Fruit fly (Drosophila melanogaster) S2 (cell line): Measurements from ENCODE around the gene CG42747.

Experiments
- CG8478 ChIP-seq: fragments of >200 bp; optimal IDR thresholded peaks from 2 replicates; lab custom pipeline; 2018
- CTCF ChIP-seq, 2 experiments: fragments of >200 bp; optimal IDR thresholded peaks; 2 replicates each; lab custom pipeline; 2018

Gene CG42747

DNA sequence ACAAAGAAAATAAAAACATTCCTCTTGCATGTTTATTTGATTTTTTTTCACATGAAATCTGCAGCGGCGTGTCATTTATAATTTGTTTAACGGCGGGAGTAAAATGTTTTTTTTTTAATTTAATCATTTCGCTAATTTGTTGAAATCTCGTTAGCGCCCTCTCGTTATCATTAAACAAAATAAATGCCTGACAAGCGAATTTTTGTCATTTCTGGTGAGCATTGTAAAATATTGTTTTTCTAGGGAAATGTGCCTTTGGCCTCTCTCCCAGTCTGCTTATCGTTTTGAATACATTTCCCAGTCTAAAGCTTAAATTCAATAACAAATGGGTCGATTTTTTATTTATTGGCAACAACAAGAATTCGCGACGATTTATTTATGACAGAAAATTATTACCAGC, 111.9 kb downstream of the CG42747 start:
- no peak for TF ChIP-seq CG8478 (lab: Kevin White, UChicago)
- TF ChIP-seq CTCF (optimal IDR thresholded peaks at IDR 0.05; lab: Kevin White, UChicago) = no peak

DNA sequence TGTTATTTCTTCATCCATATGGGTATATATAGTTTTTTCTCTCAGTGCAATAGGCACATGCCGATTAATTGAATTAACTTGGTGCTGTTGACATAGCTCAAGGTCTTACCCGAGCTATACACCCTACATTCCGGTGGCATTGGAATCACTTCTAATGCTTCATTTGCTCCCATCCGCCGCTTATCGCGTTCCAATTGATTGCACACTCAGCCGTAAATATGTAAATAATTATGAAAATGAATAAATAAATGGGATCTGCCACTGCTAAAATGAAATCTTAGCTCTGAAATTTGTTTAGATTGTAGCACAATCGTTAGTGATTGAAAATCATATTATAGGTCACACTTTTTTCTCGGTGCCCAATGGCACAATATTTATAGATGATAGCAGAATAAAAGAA, 116.5 kb downstream of the CG42747 start:
- TF ChIP-seq CG8478 (lab: Kevin White, UChicago) (no peak), CTCF (optimal IDR thresholded peaks at IDR 0.05; lab: Kevin White, UChicago) (no peak)

DNA sequence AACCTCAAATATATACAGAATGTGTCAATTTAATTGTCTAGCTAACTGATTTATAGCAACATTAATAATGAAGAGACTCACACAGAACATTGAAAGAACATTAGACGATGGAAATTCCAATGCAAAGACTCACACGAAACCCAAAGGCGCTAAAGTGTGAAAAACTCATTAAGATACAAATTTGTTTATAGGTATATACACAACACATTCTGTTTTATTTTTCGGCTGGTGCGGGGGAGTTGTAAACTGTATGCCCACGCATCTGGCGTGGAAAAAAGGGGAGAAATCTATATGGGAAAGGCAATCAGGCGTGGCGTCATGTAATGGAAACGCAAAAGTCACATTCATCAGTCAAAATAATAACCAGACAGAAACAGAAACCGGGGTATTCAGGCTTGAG, 119.3 kb downstream of the CG42747 start:
- no peak for TF ChIP-seq CTCF (optimal IDR thresholded peaks at IDR 0.05; lab: Kevin White, UChicago)
- TF ChIP-seq CG8478 (lab: Kevin White, UChicago) = no peak

DNA sequence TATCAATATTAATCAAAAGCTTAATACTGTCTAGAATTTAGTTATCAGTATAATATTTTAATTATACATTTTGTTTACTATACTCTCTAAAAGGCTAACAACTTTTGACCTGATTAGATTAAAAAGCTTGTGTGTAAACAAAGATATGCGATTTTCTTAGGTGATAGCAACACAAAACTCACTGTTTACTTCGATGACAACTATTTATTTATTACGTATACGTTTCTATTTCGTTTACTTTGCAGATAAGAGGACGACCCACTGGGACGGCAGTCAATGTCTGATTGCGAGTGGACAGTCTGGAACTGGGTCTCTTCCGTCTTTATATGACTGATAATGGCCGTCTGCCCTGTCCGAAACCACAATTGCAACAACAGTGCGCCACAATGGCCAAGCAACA, 122.4 kb downstream of the CG42747 start:
- TF ChIP-seq CTCF (optimal IDR thresholded peaks at IDR 0.05; lab: Kevin White, UChicago) (no peak), CG8478 (lab: Kevin White, UChicago) (no peak)

DNA sequence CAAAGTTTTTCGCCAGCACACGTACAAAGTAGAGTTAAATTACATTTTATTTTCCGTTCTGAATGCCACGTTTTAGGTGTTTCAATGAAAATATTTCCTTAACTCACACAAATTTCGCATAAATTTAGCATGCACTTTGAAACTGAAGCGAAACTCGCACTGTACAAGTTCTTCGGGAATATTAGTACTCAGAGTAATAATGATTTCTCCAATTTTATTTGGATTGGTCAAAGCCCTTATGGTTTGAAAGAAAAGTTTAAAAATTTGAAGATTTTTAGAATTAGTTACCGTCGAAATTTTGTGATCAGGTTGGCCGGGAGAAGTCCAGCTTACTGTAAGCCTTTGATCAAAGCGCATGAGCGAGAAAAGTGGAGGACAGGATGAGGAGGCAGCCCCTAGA, 130.0 kb downstream of the CG42747 start, which contains the start of gene betaTub65B:
Gene betaTub65B (plus strand): TSS at position 301 of the 400 bp plus-strand sequence.
- no peak for TF ChIP-seq CG8478 (lab: Kevin White, UChicago)
